Fruit fly (Drosophila melanogaster): Measurements from ENCODE around the gene CG15386.

CG15386 gene

dm6 chr2L:2217067-2217684 lies at the start of gene CG15386, which contains the start of the genes CG42371 and mio:
Gene CG15386 (minus strand): TSS chr2L:2217246.
Gene CG42371 (minus strand): TSS chr2L:2217246.
Gene mio (plus strand): TSS chr2L:2217290.
- TF ChIP-seq CG15710 (tag; optimal IDR thresholded peaks at IDR 0.05) (peak; percentile 12), CG8301 (tag; optimal IDR thresholded peaks at IDR 0.05) (no peak), CG12605 (GFP tag; IDR thresholded peaks at IDR 0.05) (0 out of 2 replicates have a peak, but pooled peaks have one; percentile 24), CG8159 (tag; optimal IDR thresholded peaks at IDR 0.05) (no peak), CG34367 (tag; optimal IDR thresholded peaks at IDR 0.05) (no peak), Snoo (tag; optimal IDR thresholded peaks at IDR 0.05) (peak; percentile 18), CG13204 (GFP tag; optimal IDR thresholded peaks at IDR 0.05) (no peak), CG32121 (GFP tag; IDR thresholded peaks at IDR 0.05) (no peak), rn (GFP tag; IDR thresholded peaks at IDR 0.05) (no peak), gl (tag; optimal IDR thresholded peaks at IDR 0.05) (peak; percentile 29), CG4496 (GFP tag; IDR thresholded peaks at IDR 0.05) (peak; percentile 53; the same call in 2 of the 3 replicates), EcR (GFP tag; optimal IDR thresholded peaks at IDR 0.05) (peak; percentile 14), CG10348 (GFP tag; IDR thresholded peaks at IDR 0.05) (no peak)

DNA sequence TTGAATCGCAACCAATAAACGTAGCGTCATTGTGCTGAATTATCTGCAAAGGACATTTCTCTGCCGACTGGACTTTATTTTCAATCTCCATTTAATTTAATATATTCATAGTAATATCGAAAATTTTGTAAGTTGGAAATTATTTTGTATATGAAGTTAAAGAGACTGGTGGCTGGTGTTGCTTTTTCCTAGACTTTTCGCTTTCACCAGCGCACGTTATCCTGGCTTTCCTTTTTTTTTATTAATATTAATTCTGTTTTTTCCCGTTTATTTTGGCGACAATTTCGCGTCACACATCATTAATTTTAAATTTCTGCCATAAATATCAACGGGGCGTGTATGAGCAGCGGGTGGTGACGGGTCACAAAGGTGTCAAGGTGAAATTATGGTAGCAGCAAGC lies 48.2 kb upstream of the CG15386 start, which contains the start of gene CG34049:
Gene CG34049, minus strand, starts transcription at position 101 of the 400 bp plus-strand sequence.
- TF ChIP-seq fd96Ca (GFP tag; IDR thresholded peaks at IDR 0.05) (no peak), CG4496 (GFP tag; IDR thresholded peaks at IDR 0.05) (no peak), gl (tag; optimal IDR thresholded peaks at IDR 0.05) (no peak), CG8301 (tag; optimal IDR thresholded peaks at IDR 0.05) (no peak), CG10348 (GFP tag; IDR thresholded peaks at IDR 0.05) (no peak), CG14655 (GFP tag; optimal IDR thresholded peaks at IDR 0.05) (no peak), CG8159 (tag; optimal IDR thresholded peaks at IDR 0.05) (no peak)

DNA sequence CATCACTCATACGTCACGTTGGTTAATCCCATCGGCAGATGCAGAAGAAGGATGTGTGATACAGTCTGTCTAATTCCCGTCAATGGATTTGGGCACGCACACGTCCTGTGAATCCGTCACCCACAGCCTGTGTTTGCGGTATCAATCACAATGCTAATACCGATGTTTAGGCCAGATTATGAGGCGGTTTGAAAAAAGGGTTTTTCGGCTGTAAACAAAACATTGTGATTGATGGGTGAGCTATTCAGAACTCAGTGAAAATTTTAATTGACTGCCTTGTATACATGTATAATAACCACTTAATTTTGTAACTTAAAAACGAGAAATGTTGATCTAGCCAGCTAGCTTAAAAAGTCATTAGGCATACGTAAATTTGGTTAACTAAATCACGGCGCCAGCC lies 46.1 kb upstream of the CG15386 start, which contains the start of gene CG4270:
Gene CG4270, plus strand, starts transcription at position 301 of the 400 bp plus-strand sequence.
- TF ChIP-seq CG13204 (GFP tag; optimal IDR thresholded peaks at IDR 0.05) (no peak), CG14655 (GFP tag; optimal IDR thresholded peaks at IDR 0.05) (no peak), CG32121 (GFP tag; IDR thresholded peaks at IDR 0.05) (no peak), CG15710 (tag; optimal IDR thresholded peaks at IDR 0.05) (no peak), CG8159 (tag; optimal IDR thresholded peaks at IDR 0.05) (no peak)

DNA sequence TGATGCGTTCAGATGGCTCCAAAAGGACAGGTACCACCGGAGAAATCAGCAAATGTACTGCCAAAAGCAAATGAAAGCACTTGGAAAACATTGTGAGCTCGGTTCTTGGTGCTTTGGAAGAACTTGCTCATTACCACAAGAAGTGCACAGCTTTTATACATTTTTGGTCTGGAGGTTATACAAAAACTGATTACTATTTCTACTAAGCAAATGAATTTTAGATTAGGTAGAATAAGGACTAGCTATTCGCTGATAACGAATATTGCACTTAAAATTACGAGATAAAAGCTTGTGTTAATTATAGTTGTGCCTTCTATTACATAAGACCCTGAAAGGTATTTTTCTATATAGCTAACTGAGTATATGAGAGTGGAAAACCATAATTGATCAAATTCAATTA lies 37.9 kb upstream of the CG15386 start, which contains the start of gene Send1:
Gene Send1, minus strand, starts transcription at position 101 of the 400 bp plus-strand sequence.
- TF ChIP-seq CG15710 (tag; optimal IDR thresholded peaks at IDR 0.05), result no peak
- no peak for TF ChIP-seq CG8301 (tag; optimal IDR thresholded peaks at IDR 0.05)
- no peak for TF ChIP-seq EcR (GFP tag; optimal IDR thresholded peaks at IDR 0.05)
- TF ChIP-seq CG17806 (tag; optimal IDR thresholded peaks at IDR 0.05), result no peak
- TF ChIP-seq fd96Ca (GFP tag; IDR thresholded peaks at IDR 0.05), result no peak
- TF ChIP-seq CG10348 (GFP tag; IDR thresholded peaks at IDR 0.05), result no peak
- TF ChIP-seq CG13204 (GFP tag; optimal IDR thresholded peaks at IDR 0.05), result no peak

DNA sequence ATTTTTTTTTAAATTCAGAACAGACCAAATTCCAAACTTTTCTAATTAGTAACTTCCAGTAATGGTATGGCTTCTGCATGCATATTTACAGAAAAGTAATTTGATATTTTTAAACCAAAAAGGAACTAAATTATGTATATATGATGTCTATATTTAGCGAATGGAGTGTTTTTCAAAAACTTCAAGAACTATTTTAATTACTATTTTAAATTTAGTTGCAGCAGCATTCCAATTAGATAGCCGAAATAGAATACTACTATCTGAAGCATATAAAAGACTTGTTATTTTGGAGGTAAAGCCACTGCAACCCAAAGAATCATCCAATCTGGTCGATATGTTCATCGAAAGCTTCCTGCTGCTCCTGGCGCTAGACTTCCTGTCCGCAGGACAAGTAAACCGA lies 35.7 kb upstream of the CG15386 start, which contains the start of gene CG17234:
Gene CG17234, plus strand, starts transcription at position 301 of the 400 bp plus-strand sequence.
- TF ChIP-seq CG8159 (tag; optimal IDR thresholded peaks at IDR 0.05) (no peak), fd96Ca (GFP tag; IDR thresholded peaks at IDR 0.05) (no peak), CG4496 (GFP tag; IDR thresholded peaks at IDR 0.05) (no peak), CG10348 (GFP tag; IDR thresholded peaks at IDR 0.05) (no peak), CG32121 (GFP tag; IDR thresholded peaks at IDR 0.05) (no peak), Pif1B (GFP tag; optimal IDR thresholded peaks at IDR 0.05) (no peak)

- no peak for TF ChIP-seq CG12605 (GFP tag; IDR thresholded peaks at IDR 0.05)
- no peak for TF ChIP-seq Pif1A (GFP tag; optimal IDR thresholded peaks at IDR 0.05)
Measured at dm6 chr2L:2252241-2252640, 35.2 kb upstream of the CG15386 start, which contains the start of gene CG17239. Gene CG17239 (minus strand): TSS chr2L:2252341.

dm6 chr2L:2251175-2251574 lies 34.1 kb upstream of the CG15386 start, which contains the start of gene Ser12:
Gene Ser12 (minus strand): TSS chr2L:2251275.
- TF ChIP-seq Snoo (tag; optimal IDR thresholded peaks at IDR 0.05), result no peak
- no peak for TF ChIP-seq CG13204 (GFP tag; optimal IDR thresholded peaks at IDR 0.05)
- TF ChIP-seq EcR (GFP tag; optimal IDR thresholded peaks at IDR 0.05), result no peak
- TF ChIP-seq gl (tag; optimal IDR thresholded peaks at IDR 0.05), result no peak
- no peak for TF ChIP-seq CG32121 (GFP tag; IDR thresholded peaks at IDR 0.05)
- TF ChIP-seq CG14655 (GFP tag; optimal IDR thresholded peaks at IDR 0.05), result no peak
- no peak for TF ChIP-seq fd96Ca (GFP tag; IDR thresholded peaks at IDR 0.05)
- no peak for TF ChIP-seq CG9948 (tag; optimal IDR thresholded peaks at IDR 0.05)
- no peak for TF ChIP-seq CG34367 (tag; optimal IDR thresholded peaks at IDR 0.05)
- TF ChIP-seq Pif1A (GFP tag; optimal IDR thresholded peaks at IDR 0.05), result no peak
- TF ChIP-seq CG12605 (GFP tag; IDR thresholded peaks at IDR 0.05), result no peak
- no peak for TF ChIP-seq CG8301 (tag; optimal IDR thresholded peaks at IDR 0.05)
- TF ChIP-seq CG10348 (GFP tag; IDR thresholded peaks at IDR 0.05), result no peak
- TF ChIP-seq D1 (tag; optimal IDR thresholded peaks at IDR 0.05), result no peak
- no peak for TF ChIP-seq CG15710 (tag; optimal IDR thresholded peaks at IDR 0.05)
- no peak for TF ChIP-seq Pif1B (GFP tag; optimal IDR thresholded peaks at IDR 0.05)
- TF ChIP-seq CG8159 (tag; optimal IDR thresholded peaks at IDR 0.05), result no peak
- no peak for TF ChIP-seq rn (GFP tag; IDR thresholded peaks at IDR 0.05)
- no peak for TF ChIP-seq CG4496 (GFP tag; IDR thresholded peaks at IDR 0.05)
- no peak for TF ChIP-seq Ets98B (GFP tag; IDR thresholded peaks at IDR 0.05)
